Worm (Caenorhabditis elegans): ENCODE results near the gene F53A9.8.

Gene F53A9.8

DNA sequence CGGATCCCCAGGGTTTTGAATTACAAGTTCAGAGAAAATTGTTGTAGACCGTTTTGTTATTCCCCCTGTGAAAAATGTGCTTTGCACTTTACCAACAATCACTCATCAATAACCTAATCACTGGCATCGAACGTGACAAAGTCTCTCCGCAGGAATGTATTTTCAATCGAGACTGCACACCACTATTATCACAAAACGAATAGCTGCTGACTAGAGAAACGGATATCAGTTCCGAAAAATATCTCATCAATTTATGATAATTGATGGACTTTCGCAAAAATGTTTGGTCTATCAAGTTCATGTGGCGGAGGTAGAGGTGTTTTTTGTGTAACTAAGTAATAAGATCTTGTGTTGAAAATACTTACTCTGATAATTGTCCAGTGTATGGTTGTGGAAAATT lies 42.4 kb upstream of the F53A9.8 start (continued):
- TF ChIP-seq sma-3 (GFP tag; optimal IDR thresholded peaks at IDR 0.05) (no peak), unc-62 (GFP tag; optimal IDR thresholded peaks at IDR 0.05) (no peak), dmd-4 (tag; optimal IDR thresholded peaks at IDR 0.05) (no peak), nhr-10 (tag; optimal IDR thresholded peaks at IDR 0.05) (no peak), nhr-21 (tag; optimal IDR thresholded peaks at IDR 0.05) (no peak)

DNA sequence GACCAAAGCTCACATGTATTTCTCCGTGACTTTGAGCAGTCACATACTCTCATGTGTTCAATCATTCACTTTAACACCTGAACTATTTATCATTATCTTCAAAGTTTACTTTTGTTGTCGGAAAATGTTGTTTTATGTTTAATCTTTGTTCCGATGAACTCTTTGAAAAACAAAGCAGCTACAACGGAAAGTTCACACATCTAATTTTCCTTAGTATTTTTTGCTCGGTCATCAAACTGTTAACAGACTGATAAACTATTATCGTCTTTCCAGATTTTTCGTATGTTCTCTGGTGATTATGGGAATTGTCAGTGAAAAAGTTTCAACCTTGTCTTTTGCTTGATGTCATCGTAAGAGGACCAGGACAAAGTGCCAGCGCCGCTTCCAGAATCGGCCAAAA lies 37.3 kb upstream of the F53A9.8 start:
- TF ChIP-seq crh-2 (tag; optimal IDR thresholded peaks at IDR 0.05) = peak; percentile 5
- peak; percentile 51 for TF ChIP-seq sma-9 (GFP tag; optimal IDR thresholded peaks at IDR 0.05)
- TF ChIP-seq sma-9 (tag; optimal IDR thresholded peaks at IDR 0.05) = no peak
- TF ChIP-seq elt-3 (tag; optimal IDR thresholded peaks at IDR 0.05) = no peak
- TF ChIP-seq lin-11 (tag; optimal IDR thresholded peaks at IDR 0.05) = no peak

DNA sequence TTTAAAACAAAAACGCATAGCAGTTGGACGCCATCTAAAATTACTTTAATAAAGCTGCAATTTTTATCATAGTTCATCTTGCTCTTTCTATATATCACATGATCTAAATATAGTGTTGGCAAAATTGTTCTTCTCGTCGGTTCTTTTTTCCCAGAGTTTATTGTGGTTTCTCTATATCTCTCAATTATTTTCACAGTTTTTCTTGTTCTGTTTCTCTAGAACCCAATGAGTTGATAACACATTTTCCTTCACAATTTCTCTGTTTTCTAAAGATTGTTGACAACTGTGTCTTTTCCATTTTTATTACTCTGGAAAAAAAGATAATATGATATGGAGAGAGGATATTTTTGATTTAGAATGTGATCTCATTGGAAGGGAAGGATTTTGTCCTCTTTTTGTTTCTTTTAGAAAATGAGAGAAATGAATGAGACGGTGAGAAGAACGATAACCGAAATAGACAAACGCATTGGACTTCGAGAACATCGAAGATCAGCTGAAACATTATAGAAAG lies 35.6 kb upstream of the F53A9.8 start:
- TF ChIP-seq sem-4 (tag; optimal IDR thresholded peaks at IDR 0.05) = no peak
- peak; percentile 45 for TF ChIP-seq nhr-21 (tag; optimal IDR thresholded peaks at IDR 0.05)
- no peak for TF ChIP-seq nhr-23 (tag; optimal IDR thresholded peaks at IDR 0.05)

DNA sequence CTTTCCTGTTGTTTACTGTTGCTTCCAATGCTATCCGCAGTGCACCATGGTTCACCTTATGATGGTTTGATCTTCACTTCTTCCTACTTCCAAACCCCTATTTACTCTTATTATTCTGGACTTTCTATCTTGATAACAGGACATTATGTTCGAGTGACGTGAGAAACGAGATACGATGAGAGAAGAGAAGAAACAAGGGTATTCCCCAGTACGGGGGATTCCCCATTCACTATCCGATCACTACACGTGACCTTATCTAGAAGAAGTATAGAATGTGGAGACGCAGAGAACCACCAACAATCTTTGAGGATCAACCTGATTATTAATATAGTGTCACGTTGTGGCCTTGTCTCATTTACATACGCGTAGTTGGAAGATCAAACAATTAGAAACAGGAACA lies 33.8 kb upstream of the F53A9.8 start:
- TF ChIP-seq sma-3 (GFP tag; optimal IDR thresholded peaks at IDR 0.05) = peak; percentile 42
- TF ChIP-seq peb-1 (tag; optimal IDR thresholded peaks at IDR 0.05) = no peak
- no peak for TF ChIP-seq ztf-11 (tag; optimal IDR thresholded peaks at IDR 0.05)
- no peak for TF ChIP-seq mab-5 (tag; optimal IDR thresholded peaks at IDR 0.05)
- TF ChIP-seq blmp-1 (tag; optimal IDR thresholded peaks at IDR 0.05; ENCODE audit: insufficient read depth) = peak; percentile 52
- TF ChIP-seq lin-11 (tag; optimal IDR thresholded peaks at IDR 0.05) = no peak
- no peak for TF ChIP-seq lin-39 (tag; optimal IDR thresholded peaks at IDR 0.05)
- no peak for TF ChIP-seq fos-1 (tag; optimal IDR thresholded peaks at IDR 0.05)
- TF ChIP-seq elt-3 (tag; optimal IDR thresholded peaks at IDR 0.05) = no peak
- TF ChIP-seq nhr-237 (tag; optimal IDR thresholded peaks at IDR 0.05) = no peak
- TF ChIP-seq unc-55 (GFP tag; optimal IDR thresholded peaks at IDR 0.05) = no peak
- TF ChIP-seq nhr-23 (tag; optimal IDR thresholded peaks at IDR 0.05) = no peak
- no peak for TF ChIP-seq snpc-4 (tag; optimal IDR thresholded peaks at IDR 0.05)
- no peak for TF ChIP-seq nhr-11 (tag; optimal IDR thresholded peaks at IDR 0.05)
- TF ChIP-seq ceh-16 (tag; optimal IDR thresholded peaks at IDR 0.05) = no peak
- TF ChIP-seq zag-1 (tag; optimal IDR thresholded peaks at IDR 0.05) = no peak
- TF ChIP-seq elt-1 (tag; optimal IDR thresholded peaks at IDR 0.05) = no peak
- no peak for TF ChIP-seq unc-62 (GFP tag; optimal IDR thresholded peaks at IDR 0.05)
- TF ChIP-seq crh-2 (tag; optimal IDR thresholded peaks at IDR 0.05) = peak; percentile 33
- TF ChIP-seq lin-13 (GFP tag; optimal IDR thresholded peaks at IDR 0.05) = no peak
- no peak for TF ChIP-seq lsy-2 (tag; optimal IDR thresholded peaks at IDR 0.05)
- no peak for TF ChIP-seq nhr-12 (tag; optimal IDR thresholded peaks at IDR 0.05)
- TF ChIP-seq nhr-25 (tag; optimal IDR thresholded peaks at IDR 0.05) = no peak
- TF ChIP-seq nhr-10 (tag; optimal IDR thresholded peaks at IDR 0.05) = no peak
- TF ChIP-seq nhr-77 (tag; optimal IDR thresholded peaks at IDR 0.05) = no peak
- peak; percentile 10 for TF ChIP-seq egl-27 (tag; optimal IDR thresholded peaks at IDR 0.05)
- TF ChIP-seq aly-2 (tag; optimal IDR thresholded peaks at IDR 0.05) = no peak
- TF ChIP-seq C34F6.9 (tag; optimal IDR thresholded peaks at IDR 0.05) = no peak
- TF ChIP-seq alr-1 (tag; optimal IDR thresholded peaks at IDR 0.05) = no peak
- TF ChIP-seq dmd-4 (tag; optimal IDR thresholded peaks at IDR 0.05) = no peak
- no peak for TF ChIP-seq gmeb-1 (tag; optimal IDR thresholded peaks at IDR 0.05)
- peak; percentile 63 for TF ChIP-seq nhr-21 (tag; optimal IDR thresholded peaks at IDR 0.05)
- no peak for TF ChIP-seq ceh-82 (tag; optimal IDR thresholded peaks at IDR 0.05)
- no peak for TF ChIP-seq ZK546.5 (tag; optimal IDR thresholded peaks at IDR 0.05)
- TF ChIP-seq nhr-129 (tag; optimal IDR thresholded peaks at IDR 0.05) = peak; percentile 19
- no peak for TF ChIP-seq ztf-4 (tag; optimal IDR thresholded peaks at IDR 0.05)
- TF ChIP-seq mdl-1 (tag; optimal IDR thresholded peaks at IDR 0.05) = peak; percentile 36 to 60
- TF ChIP-seq unc-39 (tag; optimal IDR thresholded peaks at IDR 0.05) = no peak
- TF ChIP-seq sma-9 (GFP tag; optimal IDR thresholded peaks at IDR 0.05) = peak; percentile 97
- TF ChIP-seq sma-9 (tag; optimal IDR thresholded peaks at IDR 0.05) = no peak
- TF ChIP-seq skn-1 (tag; optimal IDR thresholded peaks at IDR 0.05) = no peak
- no peak for TF ChIP-seq F13H6.1 (tag; optimal IDR thresholded peaks at IDR 0.05)
